Worm (Caenorhabditis elegans): Measurements from ENCODE around the gene F36H9.7.
A peak's percentile ranks its signal among the peaks of the same experiment; 100 is the strongest.

Gene F36H9.7

ce11 chrV:1771727-1772126 is 3.0 kb downstream of the F36H9.7 start, which contains the start of gene dhs-13 (continued):
- TF ChIP-seq F16B12.6 (tag; optimal IDR thresholded peaks at IDR 0.05) (no peak), C04F5.9 (tag; optimal IDR thresholded peaks at IDR 0.05) (no peak), nhr-237 (tag; optimal IDR thresholded peaks at IDR 0.05) (no peak), swsn-7 (tag; optimal IDR thresholded peaks at IDR 0.05) (no peak), lin-14 (GFP tag; optimal IDR thresholded peaks at IDR 0.05) (peak; percentile 90), ceh-90 (tag; optimal IDR thresholded peaks at IDR 0.05) (no peak), nhr-77 (tag; optimal IDR thresholded peaks at IDR 0.05) (no peak), ets-5 (GFP tag; IDR thresholded peaks at IDR 0.05) (no peak), pax-3 (tag; optimal IDR thresholded peaks at IDR 0.05) (no peak), ztf-11 (tag; optimal IDR thresholded peaks at IDR 0.05) (no peak), nhr-71 (tag; optimal IDR thresholded peaks at IDR 0.05) (peak; percentile 49)

- TF ChIP-seq nhr-90 (tag; optimal IDR thresholded peaks at IDR 0.05; ENCODE audit: poor library complexity): no peak
- peak; percentile 78 for TF ChIP-seq blmp-1 (tag; optimal IDR thresholded peaks at IDR 0.05)
- TF ChIP-seq efl-1 (optimal IDR thresholded peaks at IDR 0.05): no peak
- peak in 1 of 2 experiments; percentile 70 for TF ChIP-seq efl-1 (GFP tag; optimal IDR thresholded peaks at IDR 0.05 in 1 of 2)
- peak in 1 of 6 experiments; percentile 35 for TF ChIP-seq elt-3 (tag; optimal IDR thresholded peaks at IDR 0.05)
Observed at ce11 chrV:1767427-1767826, 7.3 kb downstream of the F36H9.7 start.

ce11 chrV:1760682-1761081 is 14.0 kb downstream of the F36H9.7 start, which contains the start of gene clec-205:
Gene clec-205 (plus strand): TSS chrV:1760893.
- TF ChIP-seq efl-1 (optimal IDR thresholded peaks at IDR 0.05) (no peak), efl-1 (GFP tag; optimal IDR thresholded peaks at IDR 0.05 in 1 of 2) (peak in 1 of 2 experiments; percentile 84), lin-14 (GFP tag; optimal IDR thresholded peaks at IDR 0.05) (no peak), elt-2 (tag; optimal IDR thresholded peaks at IDR 0.05) (peak; percentile 66), egl-13 (tag; optimal IDR thresholded peaks at IDR 0.05) (no peak)

- TF ChIP-seq elt-2 (tag; optimal IDR thresholded peaks at IDR 0.05) (peak; percentile 44), unc-130 (tag; optimal IDR thresholded peaks at IDR 0.05) (no peak)
Observed at ce11 chrV:1756856-1757255, 17.9 kb downstream of the F36H9.7 start, which contains the start of gene clec-204. Gene clec-204 (plus strand): TSS chrV:1757156.

ce11 chrV:1756099-1756498 is 18.6 kb downstream of the F36H9.7 start:
- TF ChIP-seq irx-1 (tag; optimal IDR thresholded peaks at IDR 0.05) (no peak), swsn-7 (tag; optimal IDR thresholded peaks at IDR 0.05) (no peak), fos-1 (tag; optimal IDR thresholded peaks at IDR 0.05) (no peak), pqm-1 (tag; optimal IDR thresholded peaks at IDR 0.05) (no peak), nhr-84 (tag; optimal IDR thresholded peaks at IDR 0.05) (no peak), elt-3 (tag; optimal IDR thresholded peaks at IDR 0.05) (no peak), ztf-4 (tag; optimal IDR thresholded peaks at IDR 0.05) (no peak), nhr-28 (tag; optimal IDR thresholded peaks at IDR 0.05) (no peak), elt-2 (tag; optimal IDR thresholded peaks at IDR 0.05) (no peak)

- TF ChIP-seq nhr-28 (tag; optimal IDR thresholded peaks at IDR 0.05) (no peak), C04F5.9 (tag; optimal IDR thresholded peaks at IDR 0.05) (no peak), lir-3 (tag; optimal IDR thresholded peaks at IDR 0.05; ENCODE audit: poor library complexity) (no peak), ztf-4 (tag; optimal IDR thresholded peaks at IDR 0.05) (no peak), unc-98 (GFP tag; IDR thresholded peaks at IDR 0.05) (no peak), ceh-63 (GFP tag; optimal IDR thresholded peaks at IDR 0.05) (no peak), zip-4 (GFP tag; optimal IDR thresholded peaks at IDR 0.05) (no peak), nhr-84 (tag; optimal IDR thresholded peaks at IDR 0.05) (no peak), pax-3 (tag; optimal IDR thresholded peaks at IDR 0.05) (no peak), ceh-82 (tag; optimal IDR thresholded peaks at IDR 0.05) (no peak), blmp-1 (tag; optimal IDR thresholded peaks at IDR 0.05) (no peak), lin-39 (tag; optimal IDR thresholded peaks at IDR 0.05) (no peak), rnt-1 (tag; optimal IDR thresholded peaks at IDR 0.05) (no peak), ama-1 (optimal IDR thresholded peaks at IDR 0.05) (no peak)
Observed at ce11 chrV:1755589-1755988, 19.1 kb downstream of the F36H9.7 start, which contains the start of gene ZK697.14. Gene ZK697.14 (minus strand): TSS chrV:1755689.
